Fruit fly (Drosophila melanogaster): ENCODE data around the gene Mrgn1.
A peak's percentile ranks its signal among the peaks of the same experiment; 100 is the strongest.

The Mrgn1 gene

DNA sequence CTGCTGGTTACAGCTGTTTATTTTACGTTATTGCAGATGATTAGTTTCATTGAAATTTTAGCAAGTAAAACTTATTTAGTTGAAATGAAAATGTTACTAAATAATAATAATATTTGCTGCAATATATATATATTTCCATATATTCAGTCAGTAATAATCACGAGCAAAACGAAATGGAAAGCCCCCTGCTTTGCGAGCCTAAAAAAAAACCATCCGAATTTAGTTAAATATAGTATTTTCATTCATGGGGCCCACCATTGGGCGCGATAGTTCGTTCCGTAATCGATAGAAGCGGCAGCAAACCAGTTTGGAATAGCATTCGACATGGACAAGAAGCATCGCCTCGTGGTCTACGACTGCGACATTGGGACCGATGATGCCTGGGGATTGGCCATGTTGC, 39.1 kb downstream of the Mrgn1 start, which contains the start of gene CG11158:
CG11158 (plus strand) TSS at position 301 of the 400 bp plus-strand sequence.
- TF ChIP-seq Eip78C (GFP tag) (peak; percentile 31), CG6276 (GFP tag; optimal IDR thresholded peaks at IDR 0.05) (no peak)

DNA sequence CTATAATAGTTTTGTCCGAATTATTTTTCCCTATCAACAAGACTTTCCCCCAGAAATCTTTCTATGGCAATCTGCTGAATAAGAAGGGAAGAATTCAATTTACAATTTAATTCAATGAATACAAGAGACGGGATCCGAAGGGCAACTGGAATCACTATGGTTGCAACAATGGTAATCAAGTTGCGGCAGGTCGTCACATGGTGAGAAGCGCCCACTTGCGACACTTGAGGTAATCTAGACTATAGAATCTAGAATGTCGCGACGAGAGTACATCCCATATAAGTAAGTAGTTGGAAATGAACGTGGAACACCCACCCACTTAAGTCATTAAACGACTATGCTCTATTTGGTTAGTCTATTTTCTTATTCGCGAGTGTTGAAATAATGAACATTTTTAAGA, 39.9 kb downstream of the Mrgn1 start:
- TF ChIP-seq fkh (GFP tag; optimal IDR thresholded peaks at IDR 0.05) = peak; percentile 40
- TF ChIP-seq acj6 (GFP tag; optimal IDR thresholded peaks at IDR 0.05) = no peak
- no peak for TF ChIP-seq Hr39 (GFP tag; optimal IDR thresholded peaks at IDR 0.05)
- TF ChIP-seq CG31627 (GFP tag; optimal IDR thresholded peaks at IDR 0.05) = no peak
- no peak for TF ChIP-seq Hr4 (GFP tag; optimal IDR thresholded peaks at IDR 0.05)

DNA sequence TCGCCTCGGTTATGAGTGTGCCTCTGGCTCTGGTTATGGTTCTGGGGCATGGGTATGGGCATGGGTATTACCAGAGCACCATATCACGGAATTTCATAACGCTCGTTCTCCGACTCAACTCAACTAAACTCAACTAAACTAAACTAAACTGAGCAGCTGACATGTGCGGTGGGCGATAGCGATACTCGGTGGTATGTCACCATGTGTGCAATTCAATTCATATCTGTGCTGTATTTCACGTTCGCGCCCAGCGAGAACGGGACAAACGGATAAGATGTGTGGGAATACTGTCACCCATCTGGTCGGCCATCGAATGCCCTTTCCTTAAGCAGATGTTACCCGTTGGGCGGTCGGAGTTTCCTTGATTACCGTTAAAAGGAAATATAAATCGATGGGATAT, 41.5 kb downstream of the Mrgn1 start, which contains the start of gene CG12177:
CG12177 (minus strand) TSS at position 239 of the 400 bp plus-strand sequence.
- TF ChIP-seq Eip78C (GFP tag) = peak; percentile 48
- no peak for TF ChIP-seq CG4318 (GFP tag; optimal IDR thresholded peaks at IDR 0.05)

DNA sequence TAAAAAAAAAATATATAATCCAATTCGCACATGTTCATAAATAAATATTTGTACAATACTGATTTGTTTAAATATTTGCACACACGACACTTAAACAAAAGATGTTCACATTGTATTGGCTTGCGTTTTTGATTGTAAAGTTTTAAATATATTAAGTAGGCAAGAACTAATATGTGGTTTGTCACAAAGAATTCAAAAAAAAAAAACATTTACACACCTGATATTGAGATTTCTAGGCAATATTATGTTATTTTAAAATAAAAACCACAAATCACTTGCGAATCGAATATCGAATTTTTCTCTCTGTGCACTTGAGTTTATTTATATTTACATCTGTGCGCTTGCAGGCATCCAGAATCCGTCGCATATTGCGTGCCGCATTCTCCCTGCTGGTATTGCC, 42.2 kb downstream of the Mrgn1 start:
- TF ChIP-seq Eip93F (GFP tag; optimal IDR thresholded peaks at IDR 0.05) = no peak
- TF ChIP-seq CG3919 (GFP tag; optimal IDR thresholded peaks at IDR 0.05) = peak; percentile 62
- TF ChIP-seq net (GFP tag; optimal IDR thresholded peaks at IDR 0.05) = peak; percentile 50
- peak; percentile 38 for TF ChIP-seq CG6808 (GFP tag; optimal IDR thresholded peaks at IDR 0.05)
- TF ChIP-seq svp (GFP tag) = peak; percentile 85
- TF ChIP-seq CG10669 (GFP tag; optimal IDR thresholded peaks at IDR 0.05) = peak; percentile 50
- peak; percentile 65 for TF ChIP-seq CG31627 (GFP tag; optimal IDR thresholded peaks at IDR 0.05)
- peak; percentile 6 for TF ChIP-seq CG7368 (GFP tag; optimal IDR thresholded peaks at IDR 0.05)
- TF ChIP-seq CG11902 (GFP tag; optimal IDR thresholded peaks at IDR 0.05) = peak; percentile 32
- no peak for TF ChIP-seq CG16779 (tag; optimal IDR thresholded peaks at IDR 0.05)
- TF ChIP-seq Ets21C (GFP tag; optimal IDR thresholded peaks at IDR 0.05) = peak; percentile 48
- TF ChIP-seq CG11294 (GFP tag; IDR thresholded peaks at IDR 0.05) = 0 out of 2 replicates have a peak, but pooled peaks have one; percentile 14
- TF ChIP-seq cyc (GFP tag; optimal IDR thresholded peaks at IDR 0.05) = peak; percentile 48
- peak; percentile 59 for TF ChIP-seq CG11762 (GFP tag; optimal IDR thresholded peaks at IDR 0.05; ENCODE audit: insufficient read depth)
- peak; percentile 34 for TF ChIP-seq Ets96B (tag; optimal IDR thresholded peaks at IDR 0.05)
- peak; percentile 61 for TF ChIP-seq lz (GFP tag; optimal IDR thresholded peaks at IDR 0.05)
- TF ChIP-seq CG6163 (GFP tag; IDR thresholded peaks at IDR 0.05) = peak; percentile 62; the same call in 2 of the 3 replicates
- peak; percentile 12 for TF ChIP-seq dsx (GFP tag; optimal IDR thresholded peaks at IDR 0.05; ENCODE audit: poor library complexity, severe bottlenecking)
- peak; percentile 75 for TF ChIP-seq Eip75B (GFP tag; optimal IDR thresholded peaks at IDR 0.05)
- TF ChIP-seq Smox (GFP tag; optimal IDR thresholded peaks at IDR 0.05) = peak; percentile 69
- peak; percentile 66 for TF ChIP-seq CG6792 (GFP tag; optimal IDR thresholded peaks at IDR 0.05)
- peak; percentile 59 for TF ChIP-seq Sox14 (GFP tag; optimal IDR thresholded peaks at IDR 0.05)
- TF ChIP-seq salr (GFP tag; optimal IDR thresholded peaks at IDR 0.05) = peak in 1 of 2 experiments; percentile 59
- peak in 1 of 2 experiments; percentile 40 for TF ChIP-seq ss (GFP tag; optimal IDR thresholded peaks at IDR 0.05)
- peak; percentile 68 for TF ChIP-seq topi (GFP tag; optimal IDR thresholded peaks at IDR 0.05)
- peak; percentile 56 for TF ChIP-seq acj6 (GFP tag; optimal IDR thresholded peaks at IDR 0.05)
- peak; percentile 19 for TF ChIP-seq CG3032 (tag; optimal IDR thresholded peaks at IDR 0.05)
- TF ChIP-seq CG10631 (GFP tag; optimal IDR thresholded peaks at IDR 0.05) = peak; percentile 65
- no peak for TF ChIP-seq CG1621 (tag; optimal IDR thresholded peaks at IDR 0.05)
- peak; percentile 47 for TF ChIP-seq CG6276 (GFP tag; optimal IDR thresholded peaks at IDR 0.05)
- TF ChIP-seq spab (GFP tag; optimal IDR thresholded peaks at IDR 0.05) = peak; percentile 27
- peak; percentile 64 for TF ChIP-seq OdsH (GFP tag; optimal IDR thresholded peaks at IDR 0.05)
- peak; percentile 68 for TF ChIP-seq CG34406 (GFP tag; optimal IDR thresholded peaks at IDR 0.05)
- TF ChIP-seq Gug (GFP tag; IDR thresholded peaks at IDR 0.05) = 0 out of 2 replicates have a peak, but pooled peaks have one; percentile 24
- peak; percentile 32 for TF ChIP-seq Lpt (GFP tag; optimal IDR thresholded peaks at IDR 0.05)
- TF ChIP-seq CG8119 (GFP tag; IDR thresholded peaks at IDR 0.05) = peak; percentile 60
- peak; percentile 79 for TF ChIP-seq esn (GFP tag; optimal IDR thresholded peaks at IDR 0.05)
- TF ChIP-seq CG6854 (GFP tag; optimal IDR thresholded peaks at IDR 0.05) = no peak
- peak; percentile 67 for TF ChIP-seq Sox102F (GFP tag; optimal IDR thresholded peaks at IDR 0.05)
- peak; percentile 60 for TF ChIP-seq achi (GFP tag; optimal IDR thresholded peaks at IDR 0.05)
- TF ChIP-seq Hr39 (GFP tag; optimal IDR thresholded peaks at IDR 0.05) = peak; percentile 64
